Fruit fly (Drosophila melanogaster) whole organism, prepupa: ENCODE results near the gene tld.

Experiments used
- Blimp-1 ChIP-seq: fragments of 200-800 bp; sonication (Bioruptor generic); optimal IDR thresholded peaks from 3 replicates; lab custom pipeline; 2017; ENCODE audit warnings: missing biosample characterization, missing genetic modification characterization, mild to moderate bottlenecking, moderate library complexity, missing genetic modification reagents
- CG10631 ChIP-seq: fragments of 200-800 bp; sonication (Bioruptor generic); optimal IDR thresholded peaks from 2 replicates; lab custom pipeline; 2016; ENCODE audit warnings: missing biosample characterization, missing genetic modification characterization
- CG11294 ChIP-seq: fragments of 200-800 bp; sonication (Bioruptor generic); IDR thresholded peaks from 2 replicates; pipeline ENCODE4 v1.3.6; 2022; ENCODE audit warnings: missing biosample characterization, missing genetic modification characterization
- CG11762 ChIP-seq: fragments of 200-800 bp; sonication (Bioruptor generic); optimal IDR thresholded peaks from 3 replicates; lab custom pipeline; 2016; ENCODE audit warnings: missing biosample characterization, missing genetic modification characterization; ENCODE audit not compliant: insufficient read depth
- CG11902 ChIP-seq: fragments of 200-800 bp; sonication (Bioruptor generic); optimal IDR thresholded peaks from 3 replicates; lab custom pipeline; 2016; ENCODE audit warnings: missing biosample characterization, missing genetic modification characterization
- CG15336 ChIP-seq: fragments of 200-800 bp; sonication (Bioruptor generic); IDR thresholded peaks from 2 replicates; pipeline ENCODE4 v1.3.6; 2022; ENCODE audit warnings: missing biosample characterization, missing genetic modification characterization
- CG1621 ChIP-seq: fragments of 200-800 bp; sonication (Bioruptor generic); optimal IDR thresholded peaks from 3 replicates; lab custom pipeline; 2018; ENCODE audit warnings: missing biosample characterization, mild to moderate bottlenecking, missing genetic modification characterization
- CG16779 ChIP-seq: fragments of 200-800 bp; sonication (Bioruptor generic); optimal IDR thresholded peaks from 3 replicates; lab custom pipeline; 2017; ENCODE audit warnings: missing biosample characterization, mild to moderate bottlenecking, missing genetic modification characterization
- CG3032 ChIP-seq: fragments of 200-800 bp; optimal IDR thresholded peaks from 2 replicates; lab custom pipeline; 2019; ENCODE audit warnings: missing biosample characterization, mild to moderate bottlenecking, missing genetic modification characterization, moderate library complexity
- CG31627 ChIP-seq: fragments of 200-800 bp; sonication (Bioruptor generic); optimal IDR thresholded peaks from 3 replicates; lab custom pipeline; 2016; ENCODE audit warnings: missing biosample characterization, missing genetic modification characterization
- CG34406 ChIP-seq: fragments of 200-800 bp; sonication (Bioruptor generic); optimal IDR thresholded peaks from 3 replicates; lab custom pipeline; 2016; ENCODE audit warnings: missing biosample characterization, missing genetic modification characterization
- CG4318 ChIP-seq: fragments of 200-800 bp; sonication (Bioruptor generic); optimal IDR thresholded peaks from 3 replicates; lab custom pipeline; 2017; ENCODE audit warnings: missing biosample characterization, mild to moderate bottlenecking, missing genetic modification characterization
- CG6163 ChIP-seq: fragments of 200-800 bp; sonication (Bioruptor generic); IDR thresholded peaks from 3 replicates; pipeline ENCODE4 v1.3.6; 2022; ENCODE audit warnings: missing biosample characterization, missing genetic modification characterization
- CG6276 ChIP-seq: fragments of 200-800 bp; sonication (Bioruptor generic); optimal IDR thresholded peaks from 2 replicates; lab custom pipeline; 2017; ENCODE audit warnings: missing biosample characterization, mild to moderate bottlenecking, missing genetic modification characterization
- CG6792 ChIP-seq: fragments of 200-800 bp; sonication (Bioruptor generic); optimal IDR thresholded peaks from 3 replicates; lab custom pipeline; 2016; ENCODE audit warnings: missing biosample characterization, missing genetic modification characterization
- CG6808 ChIP-seq: fragments of 200-800 bp; sonication (Bioruptor generic); optimal IDR thresholded peaks from 3 replicates; lab custom pipeline; 2017; ENCODE audit warnings: missing biosample characterization, missing genetic modification characterization, mild to moderate bottlenecking, moderate library complexity, missing genetic modification reagents
- CG6854 ChIP-seq: fragments of 200-800 bp; sonication (Bioruptor generic); optimal IDR thresholded peaks from 2 replicates; lab custom pipeline; 2017; ENCODE audit warnings: missing biosample characterization, mild to moderate bottlenecking, missing genetic modification characterization
- CG7368 ChIP-seq: fragments of 200-800 bp; sonication (Bioruptor generic); optimal IDR thresholded peaks from 3 replicates; lab custom pipeline; 2016; ENCODE audit warnings: missing biosample characterization, missing genetic modification characterization
- CG8119 ChIP-seq: fragments of 200-800 bp; sonication (Bioruptor generic); IDR thresholded peaks from 3 replicates; pipeline ENCODE4 v1.3.6; 2022; ENCODE audit warnings: missing biosample characterization, missing genetic modification characterization
- CG8632 ChIP-seq: fragments of 200-800 bp; sonication (Bioruptor generic); optimal IDR thresholded peaks from 3 replicates; lab custom pipeline; 2016; ENCODE audit warnings: missing biosample characterization, missing genetic modification characterization
- CG9139 ChIP-seq: fragments of 200-800 bp; sonication (Bioruptor generic); optimal IDR thresholded peaks from 3 replicates; lab custom pipeline; 2017; ENCODE audit warnings: missing biosample characterization, mild to moderate bottlenecking, missing genetic modification characterization
- Eip75B ChIP-seq: fragments of 200-800 bp; sonication (Bioruptor generic); optimal IDR thresholded peaks from 3 replicates; lab custom pipeline; 2016; ENCODE audit warnings: missing biosample characterization, missing genetic modification characterization
- Eip78C ChIP-seq: fragments of 200-800 bp; sonication (Bioruptor generic); peaks from one replicate; lab custom pipeline; 2016; ENCODE audit warnings: missing biosample characterization, missing genetic modification characterization
- Eip93F ChIP-seq: fragments of 200-800 bp; sonication (Bioruptor generic); optimal IDR thresholded peaks from 2 replicates; lab custom pipeline; 2016; ENCODE audit warnings: missing biosample characterization, mild to moderate bottlenecking, missing genetic modification characterization
- Ets96B ChIP-seq: fragments of 200-800 bp; optimal IDR thresholded peaks from 2 replicates; lab custom pipeline; 2019; ENCODE audit warnings: missing biosample characterization, mild to moderate bottlenecking, missing genetic modification characterization, moderate library complexity
- Gug ChIP-seq: fragments of 200-800 bp; sonication (Bioruptor generic); IDR thresholded peaks from 2 replicates; pipeline ENCODE4 v1.3.6; 2022; ENCODE audit warnings: missing biosample characterization, missing genetic modification characterization
- Hr38 ChIP-seq: sonication (Bioruptor generic); optimal IDR thresholded peaks from 2 replicates; lab custom pipeline; 2016; ENCODE audit warnings: missing biosample characterization, missing genetic modification characterization
- Hr39 ChIP-seq: fragments of 200-800 bp; sonication (Bioruptor generic); optimal IDR thresholded peaks from 2 replicates; lab custom pipeline; 2016; ENCODE audit warnings: missing biosample characterization, missing genetic modification characterization
- Smox ChIP-seq: fragments of 200-800 bp; sonication (Bioruptor generic); optimal IDR thresholded peaks from 3 replicates; lab custom pipeline; 2016; ENCODE audit warnings: missing biosample characterization, missing genetic modification characterization
- Sox14 ChIP-seq: fragments of 200-800 bp; sonication (Bioruptor generic); optimal IDR thresholded peaks from 3 replicates; lab custom pipeline; 2016; ENCODE audit warnings: missing biosample characterization, missing genetic modification characterization
- achi ChIP-seq: fragments of 200-800 bp; sonication (Bioruptor generic); optimal IDR thresholded peaks from 3 replicates; lab custom pipeline; 2016; ENCODE audit warnings: missing biosample characterization, missing genetic modification characterization
- cyc ChIP-seq: fragments of 200-800 bp; sonication (Bioruptor generic); optimal IDR thresholded peaks from 3 replicates; lab custom pipeline; 2016; ENCODE audit warnings: missing biosample characterization, missing genetic modification characterization
- dac ChIP-seq: fragments of 200-800 bp; sonication (Bioruptor generic); optimal IDR thresholded peaks from 2 replicates; lab custom pipeline; 2017; ENCODE audit warnings: missing biosample characterization, mild to moderate bottlenecking, missing genetic modification characterization
- dsx ChIP-seq: fragments of 200-800 bp; optimal IDR thresholded peaks from 3 replicates; lab custom pipeline; 2019; ENCODE audit warnings: missing biosample characterization, mild to moderate bottlenecking, missing genetic modification characterization, moderate library complexity; ENCODE audit not compliant: poor library complexity, severe bottlenecking
- eg ChIP-seq: fragments of 200-800 bp; sonication (Bioruptor generic); IDR thresholded peaks from 3 replicates; pipeline ENCODE4 v1.3.6; 2022; ENCODE audit warnings: missing biosample characterization, missing genetic modification characterization
- esn ChIP-seq: fragments of 200-800 bp; sonication (Bioruptor generic); optimal IDR thresholded peaks from 2 replicates; lab custom pipeline; 2016; ENCODE audit warnings: missing biosample characterization, mild to moderate bottlenecking, missing genetic modification characterization, moderate library complexity
- fd59A ChIP-seq: fragments of 200-800 bp; sonication (Bioruptor generic); optimal IDR thresholded peaks from 2 replicates; lab custom pipeline; 2017; ENCODE audit warnings: missing biosample characterization, mild to moderate bottlenecking, missing genetic modification characterization, missing genetic modification reagents
- fd85E ChIP-seq: fragments of 200-800 bp; sonication (Bioruptor generic); optimal IDR thresholded peaks from 3 replicates; lab custom pipeline; 2016; ENCODE audit warnings: missing biosample characterization, missing genetic modification characterization
- fkh ChIP-seq: fragments of 200-800 bp; sonication (Bioruptor generic); optimal IDR thresholded peaks from 3 replicates; lab custom pipeline; 2017; ENCODE audit warnings: missing biosample characterization, mild to moderate bottlenecking, missing genetic modification characterization, moderate library complexity
- net ChIP-seq: fragments of 200-800 bp; sonication (Bioruptor generic); optimal IDR thresholded peaks from 3 replicates; lab custom pipeline; 2016; ENCODE audit warnings: missing biosample characterization, missing genetic modification characterization
- pdm3 ChIP-seq: fragments of 200-800 bp; sonication (Bioruptor generic); optimal IDR thresholded peaks from 3 replicates; lab custom pipeline; 2016; ENCODE audit warnings: missing biosample characterization, missing genetic modification characterization
- salr ChIP-seq, 2 experiments: fragments of 200-800 bp; sonication (Bioruptor generic); optimal IDR thresholded peaks; 3 replicates each; lab custom pipeline; 2016 to 2018; ENCODE audit warnings: missing biosample characterization in 2 of 2, missing genetic modification characterization in 2 of 2, mild to moderate bottlenecking in 1 of 2
- spab ChIP-seq: fragments of 200-800 bp; sonication (Bioruptor generic); optimal IDR thresholded peaks from 2 replicates; lab custom pipeline; 2017; ENCODE audit warnings: missing biosample characterization, mild to moderate bottlenecking, missing genetic modification characterization, missing genetic modification reagents
- topi ChIP-seq: fragments of 200-800 bp; sonication (Bioruptor generic); optimal IDR thresholded peaks from 3 replicates; lab custom pipeline; 2016; ENCODE audit warnings: missing biosample characterization, missing genetic modification characterization
- vri ChIP-seq: fragments of 200-800 bp; sonication (Bioruptor generic); optimal IDR thresholded peaks from 3 replicates; lab custom pipeline; 2016; ENCODE audit warnings: missing biosample characterization, mild to moderate bottlenecking, missing genetic modification characterization

tld gene

dm6 chr3R:24767667-24768340 lies 18.3 kb downstream of the tld start (continued):
- no peak for TF ChIP-seq CG6792
- no peak for TF ChIP-seq pdm3 (GFP tag; lab: Kevin White, UChicago)
- TF ChIP-seq CG7368 (GFP tag; lab: Kevin White, UChicago) = no peak
- no peak for TF ChIP-seq fd85E (GFP tag; lab: Kevin White, UChicago)
- TF ChIP-seq Sox14 (GFP tag; lab: Kevin White, UChicago) = no peak
- TF ChIP-seq achi = peak; percentile 23
- TF ChIP-seq Ets96B = no peak
- TF ChIP-seq CG11902 = no peak
- no peak for TF ChIP-seq net (GFP tag; lab: Kevin White, UChicago)
- TF ChIP-seq Hr39 (GFP tag; lab: Kevin White, UChicago) = no peak
- TF ChIP-seq topi (GFP tag; lab: Kevin White, UChicago) = peak; percentile 54
- TF ChIP-seq CG10631 (GFP tag; lab: Kevin White, UChicago) = no peak
- TF ChIP-seq dsx (GFP tag; lab: Kevin White, UChicago) = no peak
- no peak for TF ChIP-seq CG16779
- no peak for TF ChIP-seq Hr38 (GFP tag; lab: Kevin White, UChicago)
- no peak for TF ChIP-seq CG1621 (tag; lab: Kevin White, UChicago)
- TF ChIP-seq CG3032 (tag; lab: Kevin White, UChicago) = no peak
- TF ChIP-seq, all 60 proteins: peak for 13

dm6 chr3R:24768538-24769401 lies 19.2 kb downstream of the tld start, which contains the start of gene CG13631:
CG13631 (plus strand) TSS chr3R:24769351.
- TF ChIP-seq pdm3 (GFP tag; lab: Kevin White, UChicago) = peak; percentile 98
- TF ChIP-seq CG34406 = peak; percentile 96
- TF ChIP-seq CG6792 = peak; percentile 97
- peak; percentile 81 for TF ChIP-seq fd59A
- TF ChIP-seq net (GFP tag; lab: Kevin White, UChicago) = peak; percentile 98
- peak; percentile 87 for TF ChIP-seq Ets96B
- TF ChIP-seq Eip75B (GFP tag; lab: Kevin White, UChicago) = peak; percentile 98
- peak; percentile 66 for TF ChIP-seq CG9139
- TF ChIP-seq CG6276 (GFP tag; lab: Kevin White, UChicago) = peak; percentile 99
- TF ChIP-seq fkh = peak; percentile 27
- TF ChIP-seq topi (GFP tag; lab: Kevin White, UChicago) = peak; percentile 97
- TF ChIP-seq CG11762 (GFP tag; lab: Kevin White, UChicago) = peak; percentile 97
- TF ChIP-seq CG8119 = peak; percentile 99
- TF ChIP-seq CG15336 (GFP tag; lab: Robert Waterston, UW) = peak; percentile 99
- TF ChIP-seq Eip78C = peak; percentile 99
- peak; percentile 96 for TF ChIP-seq CG11902
- TF ChIP-seq CG16779 = peak; percentile 91
- TF ChIP-seq CG31627 (GFP tag; lab: Kevin White, UChicago) = peak; percentile 98
- peak; percentile 97 for TF ChIP-seq eg
- peak; percentile 83 for TF ChIP-seq CG6854 (GFP tag; lab: Kevin White, UChicago)
- peak; percentile 70 to 99 for TF ChIP-seq salr (GFP tag; optimal IDR thresholded peaks at IDR 0.05; lab: Kevin White, UChicago)
- TF ChIP-seq achi = peak; percentile 97
- peak; percentile 73 for TF ChIP-seq Eip93F (GFP tag; lab: Kevin White, UChicago)
- peak; percentile 94 for TF ChIP-seq CG8632
- peak; percentile 81 for TF ChIP-seq Blimp-1 (GFP tag; lab: Kevin White, UChicago)
- peak; percentile 97 for TF ChIP-seq CG10631 (GFP tag; lab: Kevin White, UChicago)
- TF ChIP-seq esn = peak; percentile 98
- peak; percentile 95 for TF ChIP-seq CG11294 (GFP tag; lab: Robert Waterston, UW)
- TF ChIP-seq Smox = peak; percentile 94
- TF ChIP-seq Hr39 (GFP tag; lab: Kevin White, UChicago) = peak; percentile 97
- peak; percentile 78 for TF ChIP-seq CG1621 (tag; lab: Kevin White, UChicago)
- TF ChIP-seq spab = peak; percentile 83
- peak; percentile 99 for TF ChIP-seq CG4318 (GFP tag; lab: Kevin White, UChicago)
- peak; percentile 80 for TF ChIP-seq CG6808 (GFP tag; lab: Kevin White, UChicago)
- peak; percentile 99 for TF ChIP-seq dac
- peak; percentile 98 for TF ChIP-seq Gug (GFP tag; lab: Robert Waterston, UW)
- TF ChIP-seq cyc (GFP tag; lab: Kevin White, UChicago) = peak; percentile 97
- TF ChIP-seq CG6163 (GFP tag; lab: Robert Waterston, UW) = peak; percentile 96
- TF ChIP-seq vri (GFP tag; lab: Kevin White, UChicago) = peak; percentile 93
